Worm (Caenorhabditis elegans): Measurements from ENCODE around the gene Y9C2UA.1.

ce11 chrII:9171466-9172187, 32.2 kb downstream of the Y9C2UA.1 start:
- TF ChIP-seq unc-62 (GFP tag; optimal IDR thresholded peaks at IDR 0.05) (no peak), elt-3 (tag; optimal IDR thresholded peaks at IDR 0.05) (no peak), aly-2 (tag; optimal IDR thresholded peaks at IDR 0.05) (no peak), lsy-2 (tag; optimal IDR thresholded peaks at IDR 0.05) (no peak), nhr-11 (tag; optimal IDR thresholded peaks at IDR 0.05) (no peak), mab-5 (tag; optimal IDR thresholded peaks at IDR 0.05) (no peak), nhr-10 (tag; optimal IDR thresholded peaks at IDR 0.05) (no peak), snpc-4 (tag; optimal IDR thresholded peaks at IDR 0.05) (no peak), R02D3.7 (tag; optimal IDR thresholded peaks at IDR 0.05) (no peak), dmd-4 (tag; optimal IDR thresholded peaks at IDR 0.05) (no peak), ama-1 (optimal IDR thresholded peaks at IDR 0.05) (no peak), skn-1 (tag; optimal IDR thresholded peaks at IDR 0.05) (no peak)

Data from whole organism, L2 larva.